Fruit fly (Drosophila melanogaster): ENCODE data around the gene CG31517.

The CG31517 gene

dm6 chr3R:13914760-13915417 lies 33.3 kb upstream of the CG31517 start (continued):
- TF ChIP-seq CG6683 (GFP tag; optimal IDR thresholded peaks at IDR 0.05) (no peak), CG9437 (GFP tag; optimal IDR thresholded peaks at IDR 0.05) (peak; percentile 52), gcm (GFP tag; optimal IDR thresholded peaks at IDR 0.05) (peak; percentile 52), CG11398 (GFP tag; optimal IDR thresholded peaks at IDR 0.05) (peak; percentile 62), dan (GFP tag; IDR thresholded peaks at IDR 0.05) (peak; percentile 51; the same call in 1 of the 2 replicates), CG4707 (GFP tag; optimal IDR thresholded peaks at IDR 0.05) (peak; percentile 47), Aef1 (GFP tag; IDR thresholded peaks at IDR 0.05) (peak; percentile 68), HLH3B (GFP tag; IDR thresholded peaks at IDR 0.05) (peak; percentile 87), HLHmδ (GFP tag; optimal IDR thresholded peaks at IDR 0.05) (no peak), CG8290 (GFP tag; optimal IDR thresholded peaks at IDR 0.05) (peak; percentile 53), CG8290 (tag; optimal IDR thresholded peaks at IDR 0.05) (peak in 1 of 2 experiments; percentile 65), CG17568 (GFP tag; optimal IDR thresholded peaks at IDR 0.05) (peak; percentile 26), tna (GFP tag; IDR thresholded peaks at IDR 0.05; ENCODE audit: partially characterized antibody) (no peak), CG2199 (GFP tag; IDR thresholded peaks at IDR 0.05) (no peak), HHEX (GFP tag; optimal IDR thresholded peaks at IDR 0.05) (peak; percentile 67), Hr78 (GFP tag; optimal IDR thresholded peaks at IDR 0.05) (peak in 1 of 2 experiments; percentile 50), CG10321 (GFP tag; IDR thresholded peaks at IDR 0.05) (0 out of 2 replicates have a peak, but pooled peaks have one; percentile 26), CG3407 (GFP tag; optimal IDR thresholded peaks at IDR 0.05) (peak; percentile 41), ase (GFP tag; IDR thresholded peaks at IDR 0.05) (peak; percentile 61; the same call in 1 of the 3 replicates), eve (GFP tag; optimal IDR thresholded peaks at IDR 0.05) (peak in 1 of 2 experiments; percentile 79), CG7357 (GFP tag; IDR thresholded peaks at IDR 0.05) (peak; percentile 73), sens-2 (GFP tag; IDR thresholded peaks at IDR 0.05) (peak; percentile 75), CG7987 (GFP tag; optimal IDR thresholded peaks at IDR 0.05) (no peak), zfh2 (GFP tag; optimal IDR thresholded peaks at IDR 0.05) (peak; percentile 53), CG17359 (tag; optimal IDR thresholded peaks at IDR 0.05) (peak; percentile 81), Doc3 (GFP tag; IDR thresholded peaks at IDR 0.05; ENCODE audit: partially characterized antibody) (no peak), lab (GFP tag; optimal IDR thresholded peaks at IDR 0.05) (peak; percentile 79), CG12391 (tag; optimal IDR thresholded peaks at IDR 0.05) (peak; percentile 80), Dp (GFP tag; optimal IDR thresholded peaks at IDR 0.05) (no peak), Rfx (GFP tag; IDR thresholded peaks at IDR 0.05) (peak; percentile 92), Elba2 (GFP tag; optimal IDR thresholded peaks at IDR 0.05) (no peak), Six4 (GFP tag; optimal IDR thresholded peaks at IDR 0.05) (peak; percentile 52), CG33557 (GFP tag; optimal IDR thresholded peaks at IDR 0.05) (no peak), oc (tag; optimal IDR thresholded peaks at IDR 0.05) (peak; percentile 96), CG10366 (GFP tag; IDR thresholded peaks at IDR 0.05) (peak; percentile 78), CG11696 (GFP tag; IDR thresholded peaks at IDR 0.05) (no peak), CG31441 (GFP tag; IDR thresholded peaks at IDR 0.05) (peak; percentile 83), Pdp1 (GFP tag; optimal IDR thresholded peaks at IDR 0.05) (peak; percentile 66 to 83), cad (GFP tag; optimal IDR thresholded peaks at IDR 0.05) (no peak), CG12071 (GFP tag; optimal IDR thresholded peaks at IDR 0.05) (peak; percentile 68), Dek (tag; optimal IDR thresholded peaks at IDR 0.05) (peak; percentile 53), CG30020 (tag; optimal IDR thresholded peaks at IDR 0.05) (no peak), TFAM (GFP tag; optimal IDR thresholded peaks at IDR 0.05) (peak; percentile 7), Taf1 (GFP tag; IDR thresholded peaks at IDR 0.05) (peak; percentile 55), CG2875 (GFP tag; optimal IDR thresholded peaks at IDR 0.05) (peak; percentile 55), CG9797 (GFP tag; optimal IDR thresholded peaks at IDR 0.05) (no peak), CG10267 (tag; optimal IDR thresholded peaks at IDR 0.05) (peak; percentile 67), dysf (GFP tag; IDR thresholded peaks at IDR 0.05) (peak; percentile 89), CG34376 (GFP tag; optimal IDR thresholded peaks at IDR 0.05) (no peak)

Measured in whole organism, embryonic.